Fruit fly (Drosophila melanogaster) whole organism, embryonic: Measurements from ENCODE around the gene sra.

Experiments used
- Aef1 ChIP-seq: fragments of 200-800 bp; sonication (Bioruptor generic); IDR thresholded peaks from 3 replicates; pipeline ENCODE4 v1.3.6; 2022; ENCODE audit warnings: missing biosample characterization, missing genetic modification characterization
- Awh ChIP-seq: fragments of 200-800 bp; sonication (Bioruptor generic); IDR thresholded peaks from 2 replicates; pipeline ENCODE4, ENCODE4 v1.3.6; 2022; ENCODE audit warnings: missing biosample characterization, missing genetic modification characterization
- B-H1 ChIP-seq: fragments of 200-800 bp; sonication (Bioruptor generic); IDR thresholded peaks from 3 replicates; pipeline ENCODE4 v1.3.6; 2022; ENCODE audit warnings: missing biosample characterization, missing genetic modification characterization
- CG12299 ChIP-seq: fragments of 200-800 bp; sonication (Bioruptor generic); optimal IDR thresholded peaks from 2 replicates; lab custom pipeline; 2018; ENCODE audit warnings: missing biosample characterization, mild to moderate bottlenecking, missing genetic modification characterization
- CG13123 ChIP-seq: fragments of 200-800 bp; sonication (Bioruptor generic); optimal IDR thresholded peaks from 2 replicates; lab custom pipeline; 2016; ENCODE audit warnings: missing biosample characterization, missing genetic modification characterization
- CG15073 ChIP-seq: fragments of 200-800 bp; sonication (Bioruptor generic); optimal IDR thresholded peaks from 2 replicates; lab custom pipeline; 2016; ENCODE audit warnings: missing biosample characterization, missing genetic modification characterization
- CG15479 ChIP-seq: fragments of 200-800 bp; sonication (Bioruptor generic); optimal IDR thresholded peaks from 3 replicates; lab custom pipeline; 2019; ENCODE audit warnings: missing biosample characterization, mild to moderate bottlenecking, missing genetic modification characterization, moderate library complexity
- CG15601 ChIP-seq: fragments of 200-800 bp; sonication (Bioruptor generic); optimal IDR thresholded peaks from 3 replicates; lab custom pipeline; 2019; ENCODE audit warnings: missing biosample characterization, mild to moderate bottlenecking, missing genetic modification characterization, moderate library complexity
- CG2199 ChIP-seq: fragments of 200-800 bp; sonication (Bioruptor generic); IDR thresholded peaks from 3 replicates; pipeline ENCODE4 v1.3.6; 2022; ENCODE audit warnings: missing biosample characterization, missing genetic modification characterization
- CG3163 ChIP-seq: fragments of 200-800 bp; sonication (Bioruptor generic); optimal IDR thresholded peaks from 3 replicates; lab custom pipeline; 2016; ENCODE audit warnings: missing biosample characterization, missing genetic modification characterization
- CG32532 ChIP-seq: fragments of 200-800 bp; sonication (Bioruptor generic); IDR thresholded peaks from 2 replicates; pipeline ENCODE4 v1.3.6; 2022; ENCODE audit warnings: missing biosample characterization, missing genetic modification characterization
- CG34224 ChIP-seq: fragments of 200-800 bp; sonication (Bioruptor generic); IDR thresholded peaks from 3 replicates; pipeline ENCODE4 v1.3.6; 2022; ENCODE audit warnings: missing biosample characterization, missing genetic modification characterization; ENCODE audit not compliant: partially characterized antibody
- CG43689 ChIP-seq: fragments of 200-800 bp; sonication (Bioruptor generic); IDR thresholded peaks from 2 replicates; pipeline ENCODE4 v1.3.6; 2022; ENCODE audit warnings: missing biosample characterization, missing genetic modification characterization
- CG5245 ChIP-seq: fragments of 200-800 bp; sonication (Bioruptor generic); optimal IDR thresholded peaks from 3 replicates; lab custom pipeline; 2016; ENCODE audit warnings: missing biosample characterization, missing genetic modification characterization
- CG7556 ChIP-seq: fragments of 200-800 bp; sonication (Bioruptor generic); optimal IDR thresholded peaks from 2 replicates; lab custom pipeline; 2017; ENCODE audit warnings: missing biosample characterization, mild to moderate bottlenecking, missing genetic modification characterization
- CG7839 ChIP-seq: fragments of 200-800 bp; sonication (Bioruptor generic); optimal IDR thresholded peaks from 3 replicates; lab custom pipeline; 2018; ENCODE audit warnings: missing biosample characterization, mild to moderate bottlenecking, missing genetic modification characterization, moderate library complexity
- CG9215 ChIP-seq: fragments of 200-800 bp; sonication (Bioruptor generic); IDR thresholded peaks from 2 replicates; pipeline ENCODE4 v1.3.6; 2022; ENCODE audit warnings: missing biosample characterization, missing genetic modification characterization
- Camta ChIP-seq: fragments of 200-800 bp; sonication (Bioruptor generic); optimal IDR thresholded peaks from 2 replicates; lab custom pipeline; 2016; ENCODE audit warnings: missing biosample characterization, missing genetic modification characterization
- Dll ChIP-seq: fragments of 200-800 bp; sonication (Bioruptor generic); IDR thresholded peaks from 4 replicates; pipeline ENCODE4 v1.3.6; 2022; ENCODE audit warnings: missing biosample characterization, missing genetic modification characterization; ENCODE audit not compliant: partially characterized antibody
- Drgx ChIP-seq: fragments of 200-800 bp; sonication (Bioruptor generic); IDR thresholded peaks from 2 replicates; pipeline ENCODE4 v1.3.6; 2022; ENCODE audit warnings: missing biosample characterization, missing genetic modification characterization
- GATAe ChIP-seq: fragments of 200-800 bp; sonication (Bioruptor generic); conservative IDR thresholded peaks from 2 replicates; pipeline ENCODE4 v1.3.6; 2022; ENCODE audit warnings: missing biosample characterization, missing genetic modification characterization
- HLH54F ChIP-seq: fragments of 200-800 bp; sonication (Bioruptor generic); optimal IDR thresholded peaks from 3 replicates; lab custom pipeline; 2016; ENCODE audit warnings: missing biosample characterization, missing genetic modification characterization
- Meics ChIP-seq: fragments of 200-800 bp; sonication (Bioruptor generic); optimal IDR thresholded peaks from 2 replicates; lab custom pipeline; 2017; ENCODE audit warnings: missing biosample characterization, mild to moderate bottlenecking, missing genetic modification characterization
- Mes4 ChIP-seq: fragments of 200-800 bp; sonication (Bioruptor generic); optimal IDR thresholded peaks from 2 replicates; lab custom pipeline; 2016; ENCODE audit warnings: missing biosample characterization, missing genetic modification characterization
- Oli ChIP-seq: fragments of 200-800 bp; sonication (Bioruptor generic); optimal IDR thresholded peaks from 2 replicates; lab custom pipeline; 2018; ENCODE audit warnings: missing biosample characterization, mild to moderate bottlenecking, missing genetic modification characterization, moderate library complexity
- Scr ChIP-seq: fragments of 200-800 bp; sonication (Bioruptor generic); IDR thresholded peaks from 2 replicates; pipeline ENCODE4 v1.3.6; 2022; ENCODE audit warnings: missing biosample characterization, missing genetic modification characterization; ENCODE audit not compliant: partially characterized antibody
- Taf1 ChIP-seq: fragments of 200-800 bp; sonication (Bioruptor generic); IDR thresholded peaks from 2 replicates; pipeline ENCODE4 v1.3.6; 2022; ENCODE audit warnings: missing biosample characterization, missing genetic modification characterization
- Xbp1 ChIP-seq: fragments of 200-800 bp; sonication (Bioruptor generic); optimal IDR thresholded peaks from 3 replicates; lab custom pipeline; 2016; ENCODE audit warnings: missing biosample characterization, mild to moderate bottlenecking, missing genetic modification characterization
- ab ChIP-seq: fragments of 200-800 bp; sonication (Bioruptor generic); optimal IDR thresholded peaks from 2 replicates; lab custom pipeline; 2016; ENCODE audit warnings: missing biosample characterization, missing genetic modification characterization
- bab2 ChIP-seq: fragments of 200-800 bp; sonication (Bioruptor generic); optimal IDR thresholded peaks from 2 replicates; lab custom pipeline; 2016; ENCODE audit warnings: missing biosample characterization, missing genetic modification characterization
- cad ChIP-seq: fragments of >200 bp; optimal IDR thresholded peaks from 2 replicates; lab custom pipeline; 2017; ENCODE audit warnings: missing biosample characterization, missing genetic modification characterization
- crp ChIP-seq, 2 experiments: fragments of 200-800 bp; sonication (Bioruptor generic); optimal IDR thresholded peaks; 2 replicates in 1 of 2; 3 replicates in 1 of 2; lab custom pipeline; 2017; ENCODE audit warnings: missing biosample characterization in 2 of 2, missing genetic modification characterization in 2 of 2, mild to moderate bottlenecking in 1 of 2, moderate library complexity in 1 of 2
- cwo ChIP-seq: fragments of 200-800 bp; sonication (Bioruptor generic); optimal IDR thresholded peaks from 3 replicates; lab custom pipeline; 2017; ENCODE audit warnings: missing biosample characterization, missing genetic modification characterization, mild to moderate bottlenecking, moderate library complexity, missing genetic modification reagents
- dmrt11E ChIP-seq: fragments of 200-800 bp; sonication (Bioruptor generic); optimal IDR thresholded peaks from 3 replicates; lab custom pipeline; 2018; ENCODE audit warnings: missing biosample characterization, mild to moderate bottlenecking, missing genetic modification characterization, moderate library complexity
- hb ChIP-seq: fragments of 200-800 bp; sonication (Bioruptor generic); IDR thresholded peaks from 3 replicates; pipeline ENCODE4 v1.3.6; 2022; ENCODE audit warnings: missing biosample characterization, missing genetic modification characterization; ENCODE audit not compliant: partially characterized antibody
- jing ChIP-seq: fragments of 200-800 bp; sonication (Bioruptor generic); optimal IDR thresholded peaks from 2 replicates; lab custom pipeline; 2018; ENCODE audit warnings: missing biosample characterization, mild to moderate bottlenecking, missing genetic modification characterization
- nmo ChIP-seq: fragments of 200-800 bp; sonication (Bioruptor generic); optimal IDR thresholded peaks from 2 replicates; lab custom pipeline; 2018; ENCODE audit warnings: missing biosample characterization, mild to moderate bottlenecking, missing genetic modification characterization, moderate library complexity
- peb ChIP-seq: fragments of 200-800 bp; sonication (Bioruptor generic); IDR thresholded peaks from 2 replicates; pipeline ENCODE4 v1.3.6; 2022; ENCODE audit warnings: missing biosample characterization, missing genetic modification characterization
- stc ChIP-seq: fragments of 200-800 bp; sonication (Bioruptor generic); IDR thresholded peaks from 2 replicates; pipeline ENCODE4 v1.3.6; 2022; ENCODE audit warnings: missing biosample characterization, missing genetic modification characterization
- tap ChIP-seq: fragments of 200-800 bp; optimal IDR thresholded peaks from 3 replicates; lab custom pipeline; 2019; ENCODE audit warnings: missing biosample characterization, mild to moderate bottlenecking, missing genetic modification characterization, moderate library complexity
- tio ChIP-seq: fragments of 200-800 bp; sonication (Bioruptor generic); optimal IDR thresholded peaks from 2 replicates; lab custom pipeline; 2017; ENCODE audit warnings: missing biosample characterization, missing genetic modification characterization, inconsistent platforms

The sra gene

DNA sequence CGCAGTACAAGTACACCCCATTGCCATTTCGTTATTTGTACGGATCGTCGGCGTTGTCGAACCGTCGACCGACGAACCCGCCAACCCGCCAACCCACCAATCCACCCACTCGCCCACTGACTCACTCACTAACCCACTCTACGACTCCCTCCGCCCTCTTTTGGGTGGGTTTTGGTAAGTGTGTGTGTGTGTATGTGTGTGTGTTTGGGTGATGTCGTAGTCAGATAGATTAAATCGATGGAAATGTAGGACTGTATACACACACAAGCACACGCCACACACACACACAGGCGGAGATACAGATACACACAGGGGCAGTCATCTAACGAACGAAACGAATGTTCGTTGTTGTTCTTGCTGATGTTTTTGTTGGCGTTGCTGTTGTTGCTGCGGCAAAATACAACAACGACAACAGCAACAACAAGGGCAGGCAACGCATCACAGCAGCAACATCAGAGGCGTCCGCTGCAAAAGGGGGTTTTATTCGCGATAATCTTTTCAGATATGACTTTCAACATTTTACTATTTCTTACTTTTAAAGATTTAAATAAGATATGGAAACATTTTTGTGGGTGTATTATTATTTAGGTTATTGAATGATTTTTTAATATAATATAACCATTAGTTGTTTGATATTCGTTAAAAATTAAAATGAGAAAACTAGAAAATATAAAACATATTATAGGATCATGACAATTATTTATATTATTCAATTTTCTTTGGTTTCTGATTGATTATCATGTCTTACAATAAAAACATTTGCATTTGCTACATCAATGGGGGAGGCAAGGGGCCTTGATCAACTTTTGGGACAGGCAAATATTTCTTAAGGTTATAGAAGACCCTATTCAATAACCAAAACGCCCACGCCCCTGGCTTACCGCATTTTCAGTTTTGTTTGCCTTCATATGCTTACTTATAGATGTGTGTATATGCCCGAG, 34.8 kb downstream of the sra start (continued):
- peak; percentile 52; the same call in 1 of the 2 replicates for TF ChIP-seq CG43689
- no peak for TF ChIP-seq bab2
- peak; percentile 77 for TF ChIP-seq CG9215 (GFP tag; lab: Robert Waterston, UW)
- TF ChIP-seq CG32532 (GFP tag; lab: Robert Waterston, UW) = peak; percentile 44
- no peak for TF ChIP-seq Dll (GFP tag; lab: Robert Waterston, UW)
- peak; percentile 95 for TF ChIP-seq CG7839 (tag; lab: Kevin White, UChicago)
- peak; percentile 99 for TF ChIP-seq CG7556
- TF ChIP-seq B-H1 = peak; percentile 38
- no peak for TF ChIP-seq Camta (GFP tag; lab: Kevin White, UChicago)
- TF ChIP-seq dmrt11E (tag; lab: Kevin White, UChicago) = peak; percentile 93
- TF ChIP-seq GATAe (GFP tag; lab: Robert Waterston, UW) = peak; percentile 23; the same call in 1 of the 2 replicates
- TF ChIP-seq CG15479 (GFP tag; lab: Kevin White, UChicago) = peak; percentile 41
- peak; percentile 57 for TF ChIP-seq cwo
- TF ChIP-seq Mes4 (GFP tag; lab: Kevin White, UChicago) = no peak
- peak; percentile 75 for TF ChIP-seq CG12299 (tag; lab: Kevin White, UChicago)
- TF ChIP-seq Awh (GFP tag; lab: Robert Waterston, UW) = peak; percentile 60; the same call in 1 of the 2 replicates
- peak; percentile 86 for TF ChIP-seq tap (tag; lab: Kevin White, UChicago)
- peak; percentile 94 for TF ChIP-seq Aef1
- TF ChIP-seq CG34224 (GFP tag; lab: Robert Waterston, UW) = no peak
- no peak for TF ChIP-seq hb (GFP tag; lab: Robert Waterston, UW)
- peak; percentile 73 for TF ChIP-seq CG13123 (GFP tag; lab: Kevin White, UChicago)
- TF ChIP-seq CG15601 (tag; lab: Kevin White, UChicago) = peak; percentile 91
- no peak for TF ChIP-seq CG3163
- peak; percentile 94 for TF ChIP-seq tio
- no peak for TF ChIP-seq Scr (GFP tag; lab: Robert Waterston, UW)
- peak in 1 of 2 experiments; percentile 49 for TF ChIP-seq crp (GFP tag; optimal IDR thresholded peaks at IDR 0.05; lab: Kevin White, UChicago)
- TF ChIP-seq Drgx (GFP tag; lab: Robert Waterston, UW) = peak; percentile 64
- no peak for TF ChIP-seq HLH54F (GFP tag; lab: Kevin White, UChicago)
- no peak for TF ChIP-seq CG15073 (GFP tag; lab: Kevin White, UChicago)
- peak; percentile 98 for TF ChIP-seq nmo (GFP tag; lab: Kevin White, UChicago)
- no peak for TF ChIP-seq cad
- peak; percentile 77 for TF ChIP-seq ab (GFP tag; lab: Kevin White, UChicago)
- peak; percentile 17; the same call in 1 of the 3 replicates for TF ChIP-seq CG2199 (GFP tag; lab: Robert Waterston, UW)
- TF ChIP-seq Taf1 (GFP tag; lab: Robert Waterston, UW) = peak; percentile 17; the same call in 1 of the 2 replicates
- peak; percentile 59; the same call in 1 of the 2 replicates for TF ChIP-seq stc
- TF ChIP-seq Meics (GFP tag; lab: Kevin White, UChicago) = peak; percentile 95
- peak; percentile 88 for TF ChIP-seq Xbp1 (GFP tag; lab: Kevin White, UChicago)
- no peak; the same call in 1 of the 2 replicates for TF ChIP-seq peb (GFP tag; lab: Robert Waterston, UW)
- peak; percentile 73 for TF ChIP-seq CG5245
- peak; percentile 98 for TF ChIP-seq Oli (tag; lab: Kevin White, UChicago)
- peak; percentile 5 for TF ChIP-seq jing (GFP tag; lab: Kevin White, UChicago)
